Fruit fly (Drosophila melanogaster) whole organism, adult: ENCODE measurements around the gene CG7330.

Experiments
- Clk ChIP-seq: fragments of 200-800 bp; sonication (Bioruptor generic); optimal IDR thresholded peaks from 2 replicates; lab custom pipeline; 2017; ENCODE audit warnings: missing biosample characterization, missing genetic modification characterization
- cic ChIP-seq: fragments of 200-800 bp; sonication (Bioruptor generic); optimal IDR thresholded peaks from 2 replicates; lab custom pipeline; 2017; ENCODE audit warnings: missing biosample characterization, mild to moderate bottlenecking, missing genetic modification characterization, moderate library complexity
- kay ChIP-seq: fragments of 200-800 bp; sonication (Bioruptor generic); peaks from one replicate; lab custom pipeline; 2016; ENCODE audit warnings: missing biosample characterization, missing genetic modification characterization, borderline replicate concordance

dm6 chr3L:18192858-18193478 is 44.2 kb downstream of the CG7330 start:
- TF ChIP-seq Clk (no peak), cic (GFP tag; lab: Kevin White, UChicago) (no peak), kay (GFP tag; lab: Kevin White, UChicago) (no peak)
